Worm (Caenorhabditis elegans) whole organism, young adult: Measurements from ENCODE around the gene prp-19.

Experiments
- B0019.2 ChIP-seq: fragments of 200-800 bp; sonication (Bioruptor generic); conservative IDR thresholded peaks from 2 replicates; pipeline ENCODE4 v1.3.6; 2022; ENCODE audit warnings: missing genetic modification reagents, missing genetic modification characterization, missing compliant biosample characterization
- F22D6.2 ChIP-seq: sonication (generic microtip); optimal IDR thresholded peaks from 2 replicates; lab custom pipeline; 2016; ENCODE audit warnings: mild to moderate bottlenecking, missing genetic modification characterization, missing compliant biosample characterization
- F23B12.7 ChIP-seq: sonication (generic microtip); optimal IDR thresholded peaks from 2 replicates; lab custom pipeline; 2017; ENCODE audit warnings: missing genetic modification characterization, mild to moderate bottlenecking, missing compliant biosample characterization, antibody characterized with exemption, moderate library complexity; ENCODE audit not compliant: insufficient read depth
- F37B4.10 ChIP-seq: fragments of 200-800 bp; sonication (Bioruptor generic); IDR thresholded peaks from 2 replicates; pipeline ENCODE4 v1.3.6; 2022; ENCODE audit warnings: missing genetic modification characterization, missing compliant biosample characterization
- F39B2.1 ChIP-seq: fragments of 200-800 bp; sonication (Bioruptor generic); IDR thresholded peaks from 2 replicates; pipeline ENCODE4 v1.3.6; 2022; ENCODE audit warnings: missing genetic modification reagents, missing genetic modification characterization, missing compliant biosample characterization
- F49E8.2 ChIP-seq: sonication (generic microtip); optimal IDR thresholded peaks from 3 replicates; lab custom pipeline; 2017; ENCODE audit warnings: missing genetic modification characterization, mild to moderate bottlenecking, missing compliant biosample characterization, antibody characterized with exemption, moderate library complexity; ENCODE audit not compliant: insufficient read depth
- F57A8.1 ChIP-seq: fragments of 200-800 bp; sonication (Bioruptor generic); optimal IDR thresholded peaks from 2 replicates; lab custom pipeline; 2018; ENCODE audit warnings: mild to moderate bottlenecking, missing genetic modification characterization, moderate library complexity, missing compliant biosample characterization
- Y53F4B.3 ChIP-seq: fragments of 200-800 bp; sonication (Bioruptor generic); IDR thresholded peaks from 2 replicates; pipeline ENCODE4 v1.3.6; 2022; ENCODE audit warnings: missing genetic modification reagents, missing genetic modification characterization, missing compliant biosample characterization
- Y53G8AR.9 ChIP-seq: fragments of 200-800 bp; sonication (Bioruptor generic); conservative IDR thresholded peaks from 2 replicates; pipeline ENCODE4 v1.3.6; 2022; ENCODE audit warnings: missing genetic modification reagents, missing genetic modification characterization, missing compliant biosample characterization
- Y56A3A.18 ChIP-seq: fragments of 200-800 bp; sonication (Bioruptor generic); IDR thresholded peaks from 2 replicates; pipeline ENCODE4 v1.3.6; 2022; ENCODE audit warnings: missing genetic modification reagents, missing genetic modification characterization, missing compliant biosample characterization
- Y79H2A.3 ChIP-seq: fragments of 200-800 bp; sonication (Bioruptor generic); conservative IDR thresholded peaks from 2 replicates; pipeline ENCODE4 v1.3.6; 2022; ENCODE audit warnings: missing genetic modification reagents, missing genetic modification characterization, missing compliant biosample characterization
- akir-1 ChIP-seq: fragments of 200-800 bp; sonication (Bioruptor generic); optimal IDR thresholded peaks from 2 replicates; lab custom pipeline; 2018; ENCODE audit warnings: mild to moderate bottlenecking, missing genetic modification characterization, moderate library complexity, missing compliant biosample characterization
- ccch-3 ChIP-seq: fragments of 200-800 bp; sonication (Bioruptor generic); optimal IDR thresholded peaks from 2 replicates; lab custom pipeline; 2018; ENCODE audit warnings: mild to moderate bottlenecking, missing genetic modification characterization, missing compliant biosample characterization
- cebp-2 ChIP-seq: fragments of 200-800 bp; sonication (Bioruptor generic); IDR thresholded peaks from 2 replicates; pipeline ENCODE4 v1.3.6; 2022; ENCODE audit warnings: missing genetic modification characterization, missing compliant biosample characterization
- ceh-40 ChIP-seq: fragments of 200-800 bp; sonication (Bioruptor generic); IDR thresholded peaks from 2 replicates; pipeline ENCODE4 v1.3.6; 2022; ENCODE audit warnings: missing genetic modification characterization, missing compliant biosample characterization
- ceh-58 ChIP-seq: fragments of 200-800 bp; sonication (Bioruptor generic); IDR thresholded peaks from 2 replicates; pipeline ENCODE4 v1.3.6; 2022; ENCODE audit warnings: missing genetic modification characterization, missing compliant biosample characterization
- die-1 ChIP-seq: sonication (generic microtip); optimal IDR thresholded peaks from 2 replicates; lab custom pipeline; 2016; ENCODE audit warnings: missing genotype, mild to moderate bottlenecking, missing genetic modification characterization, missing compliant biosample characterization
- egl-44 ChIP-seq: fragments of 200-800 bp; sonication (Bioruptor generic); IDR thresholded peaks from 2 replicates; pipeline ENCODE4 v1.3.6; 2022; ENCODE audit warnings: missing genetic modification reagents, missing genetic modification characterization, missing compliant biosample characterization
- ets-4 ChIP-seq: fragments of 200-800 bp; sonication (Bioruptor generic); optimal IDR thresholded peaks from 2 replicates; lab custom pipeline; 2018; ENCODE audit warnings: mild to moderate bottlenecking, missing genetic modification characterization, missing compliant biosample characterization
- gei-17 ChIP-seq: fragments of 200-800 bp; sonication (Bioruptor generic); optimal IDR thresholded peaks from 2 replicates; lab custom pipeline; 2018; ENCODE audit warnings: mild to moderate bottlenecking, missing genetic modification characterization, missing compliant biosample characterization
- hmg-1.2 ChIP-seq: fragments of 200-800 bp; sonication (Bioruptor generic); IDR thresholded peaks from 2 replicates; pipeline ENCODE4 v1.3.6; 2022; ENCODE audit warnings: missing genetic modification reagents, missing genetic modification characterization, missing compliant biosample characterization
- hrde-1 ChIP-seq: sonication (generic microtip); optimal IDR thresholded peaks from 2 replicates; lab custom pipeline; 2016; ENCODE audit warnings: missing genetic modification characterization, mild to moderate bottlenecking, missing compliant biosample characterization, moderate library complexity, missing genotype, missing genetic modification reagents, borderline replicate concordance
- lag-1 ChIP-seq: fragments of 200-800 bp; sonication (Bioruptor generic); IDR thresholded peaks from 2 replicates; pipeline ENCODE4 v1.3.6; 2022; ENCODE audit warnings: missing genetic modification reagents, missing genetic modification characterization, missing compliant biosample characterization
- lir-1 ChIP-seq: fragments of 200-800 bp; sonication (Bioruptor generic); conservative IDR thresholded peaks from 2 replicates; pipeline ENCODE4 v1.3.6; 2022; ENCODE audit warnings: missing genetic modification reagents, missing genetic modification characterization, missing compliant biosample characterization
- lsl-1 ChIP-seq: fragments of 200-800 bp; sonication (Bioruptor generic); optimal IDR thresholded peaks from 2 replicates; lab custom pipeline; 2018; ENCODE audit warnings: mild to moderate bottlenecking, missing genetic modification characterization, moderate library complexity, missing compliant biosample characterization
- madf-6 ChIP-seq: fragments of 200-800 bp; sonication (Bioruptor generic); IDR thresholded peaks from 2 replicates; pipeline ENCODE4 v1.3.6; 2022; ENCODE audit warnings: missing genetic modification reagents, missing genetic modification characterization, missing compliant biosample characterization
- mcd-1 ChIP-seq: fragments of 200-800 bp; sonication (Bioruptor generic); IDR thresholded peaks from 2 replicates; pipeline ENCODE4 v1.3.6; 2022; ENCODE audit warnings: missing genetic modification reagents, missing genetic modification characterization, missing compliant biosample characterization
- nfyb-1 ChIP-seq: fragments of 200-800 bp; sonication (Bioruptor generic); IDR thresholded peaks from 2 replicates; pipeline ENCODE4 v1.3.6; 2022; ENCODE audit warnings: missing genetic modification reagents, missing genetic modification characterization, missing compliant biosample characterization
- pbrm-1 ChIP-seq: fragments of 200-800 bp; sonication (Bioruptor generic); IDR thresholded peaks from 2 replicates; pipeline ENCODE4 v1.3.6; 2022; ENCODE audit warnings: missing genetic modification reagents, missing genetic modification characterization, missing compliant biosample characterization
- sdz-38 ChIP-seq: sonication (generic microtip); optimal IDR thresholded peaks from 2 replicates; lab custom pipeline; 2016; ENCODE audit warnings: missing genotype, missing genetic modification characterization, missing compliant biosample characterization
- snpc-1.1 ChIP-seq: sonication (generic microtip); optimal IDR thresholded peaks from 2 replicates; lab custom pipeline; 2017; ENCODE audit warnings: missing genetic modification characterization, mild to moderate bottlenecking, missing compliant biosample characterization, antibody characterized with exemption, moderate library complexity, missing genotype, missing genetic modification reagents; ENCODE audit not compliant: insufficient read depth
- snpc-1.3 ChIP-seq: sonication (generic microtip); optimal IDR thresholded peaks from 2 replicates; lab custom pipeline; 2017; ENCODE audit warnings: missing genetic modification characterization, mild to moderate bottlenecking, missing compliant biosample characterization, antibody characterized with exemption, moderate library complexity, missing genotype, missing genetic modification reagents; ENCODE audit not compliant: insufficient read depth
- snpc-3.4 ChIP-seq: sonication (generic microtip); optimal IDR thresholded peaks from 2 replicates; lab custom pipeline; 2017; ENCODE audit warnings: missing genetic modification characterization, mild to moderate bottlenecking, missing compliant biosample characterization, antibody characterized with exemption, moderate library complexity, missing genotype, missing genetic modification reagents
- sptf-2 ChIP-seq: fragments of 200-800 bp; sonication (Bioruptor generic); optimal IDR thresholded peaks from 2 replicates; lab custom pipeline; 2018; ENCODE audit warnings: mild to moderate bottlenecking, missing genetic modification characterization, missing compliant biosample characterization
- tbx-9 ChIP-seq: sonication (generic microtip); optimal IDR thresholded peaks from 2 replicates; lab custom pipeline; 2016; ENCODE audit warnings: borderline replicate concordance, missing genetic modification characterization, inconsistent platforms, missing compliant biosample characterization
- ztf-25 ChIP-seq: fragments of 200-800 bp; sonication (Bioruptor generic); IDR thresholded peaks from 2 replicates; pipeline ENCODE4 v1.3.6; 2022; ENCODE audit warnings: missing genetic modification reagents, missing genetic modification characterization, missing compliant biosample characterization

Gene prp-19

DNA sequence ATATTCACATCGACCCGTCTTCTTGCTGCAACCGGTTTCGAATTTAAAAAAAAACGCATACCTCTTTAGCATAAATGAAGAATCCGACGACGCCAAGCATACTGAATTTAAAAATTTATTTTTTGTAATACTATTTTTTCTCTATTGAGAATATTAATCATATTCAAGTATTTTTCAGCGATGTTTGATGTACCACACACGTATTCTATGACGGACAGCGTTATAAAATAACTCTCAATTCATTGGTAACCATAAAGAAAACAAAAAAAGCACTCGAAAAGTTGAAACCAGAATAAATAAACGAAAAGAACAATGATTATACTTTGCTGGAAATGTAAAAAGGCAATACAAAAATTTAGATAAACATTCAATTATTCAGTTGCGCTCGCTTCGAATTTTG lies 12.3 kb downstream of the prp-19 start, which contains the start of gene T10F2.5:
Gene T10F2.5, minus strand, starts transcription at position 101 of the 400 bp plus-strand sequence.
- TF ChIP-seq hrde-1 (tag; lab: Kevin White, UChicago) (peak; percentile 14), Y56A3A.18 (GFP tag; lab: Robert Waterston, UW) (no peak), snpc-3.4 (tag; lab: Kevin White, UChicago) (no peak), sdz-38 (tag; lab: Kevin White, UChicago) (no peak)

DNA sequence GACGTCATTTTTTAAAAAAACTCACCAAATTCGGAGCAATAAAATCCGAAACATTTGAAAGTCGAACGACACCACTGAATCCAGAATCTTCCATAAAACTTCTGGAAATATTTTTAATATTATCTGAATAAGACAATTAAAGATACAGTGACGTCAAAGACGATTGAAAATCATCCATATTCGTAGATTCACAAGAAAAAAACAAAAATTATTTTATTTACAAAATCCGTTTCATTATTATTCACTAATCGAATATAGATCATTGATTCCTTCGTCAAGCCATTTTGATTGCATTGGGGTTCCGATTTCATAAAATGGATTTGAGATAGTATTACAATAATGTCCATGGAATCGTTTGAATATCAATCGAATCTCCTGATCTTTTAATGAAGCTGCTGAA lies 13.2 kb downstream of the prp-19 start, which contains the start of gene oxy-4:
Gene oxy-4, minus strand, starts transcription at position 101 of the 400 bp plus-strand sequence.
- no peak for TF ChIP-seq sdz-38 (tag; lab: Kevin White, UChicago)
- no peak for TF ChIP-seq snpc-1.3
- TF ChIP-seq F22D6.2 (tag; lab: Kevin White, UChicago) = no peak
- TF ChIP-seq snpc-1.1 (tag; lab: Kevin White, UChicago) = no peak
- TF ChIP-seq sptf-2 (GFP tag; lab: Kevin White, UChicago) = no peak
- no peak for TF ChIP-seq F37B4.10 (GFP tag; lab: Robert Waterston, UW)
- no peak for TF ChIP-seq hmg-1.2 (GFP tag; lab: Robert Waterston, UW)
- no peak for TF ChIP-seq Y53F4B.3
- TF ChIP-seq lir-1 (GFP tag; lab: Robert Waterston, UW) = no peak
- no peak for TF ChIP-seq gei-17
- no peak for TF ChIP-seq pbrm-1
- TF ChIP-seq die-1 (tag; lab: Kevin White, UChicago) = no peak
- TF ChIP-seq cebp-2 (GFP tag; lab: Robert Waterston, UW) = no peak
- no peak for TF ChIP-seq F49E8.2 (tag; lab: Kevin White, UChicago)
- TF ChIP-seq, all 124 proteins: peak for 0

DNA sequence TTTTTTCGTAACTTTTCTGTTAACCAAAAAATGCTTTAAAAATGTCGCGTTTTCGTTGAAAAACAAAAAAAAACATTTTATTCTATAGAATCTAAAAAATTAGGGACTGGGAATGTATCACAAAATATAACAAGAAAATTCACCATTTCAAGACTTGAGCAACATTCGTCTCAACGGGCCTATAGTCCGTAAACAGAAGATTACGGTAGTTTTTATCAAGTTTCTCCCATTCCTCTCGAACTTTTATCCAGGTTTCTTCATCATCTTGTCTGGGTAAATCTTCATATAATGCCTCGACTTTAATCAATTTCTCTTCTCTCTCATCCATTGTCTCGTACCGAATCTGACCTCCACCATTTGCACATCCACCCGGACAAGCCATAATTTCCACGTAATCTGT lies 16.5 kb downstream of the prp-19 start:
- TF ChIP-seq ets-4 (GFP tag; lab: Kevin White, UChicago) (no peak), akir-1 (GFP tag; lab: Kevin White, UChicago) (no peak), ceh-58 (no peak), mcd-1 (GFP tag; lab: Robert Waterston, UW) (no peak), Y79H2A.3 (GFP tag; lab: Robert Waterston, UW) (0 out of 2 replicates have a peak, but pooled peaks have one; percentile 31), ceh-40 (GFP tag; lab: Robert Waterston, UW) (no peak), F39B2.1 (GFP tag; lab: Robert Waterston, UW) (no peak), lir-1 (GFP tag; lab: Robert Waterston, UW) (no peak), F23B12.7 (tag; lab: Kevin White, UChicago) (no peak), tbx-9 (tag; lab: Kevin White, UChicago) (no peak), hrde-1 (tag; lab: Kevin White, UChicago) (no peak), nfyb-1 (no peak), B0019.2 (GFP tag; lab: Robert Waterston, UW) (no peak), F49E8.2 (tag; lab: Kevin White, UChicago) (peak; percentile 57), F57A8.1 (GFP tag; lab: Kevin White, UChicago) (no peak), Y53G8AR.9 (GFP tag; lab: Robert Waterston, UW) (peak; percentile 54; the same call in 1 of the 2 replicates), die-1 (tag; lab: Kevin White, UChicago) (no peak), lsl-1 (GFP tag; lab: Kevin White, UChicago) (peak; percentile 2), ccch-3 (GFP tag; lab: Kevin White, UChicago) (no peak), egl-44 (GFP tag; lab: Robert Waterston, UW) (no peak), ztf-25 (GFP tag; lab: Robert Waterston, UW) (no peak), lag-1 (GFP tag; lab: Robert Waterston, UW) (no peak), Y56A3A.18 (GFP tag; lab: Robert Waterston, UW) (0 out of 2 replicates have a peak, but pooled peaks have one; percentile 41), madf-6 (GFP tag; lab: Robert Waterston, UW) (no peak; the same call in 1 of the 2 replicates)
